Worm (Caenorhabditis elegans) whole organism, L3 larva: ENCODE measurements around the gene ZK792.12.

Experiments
- ZK546.5 ChIP-seq: sonication (generic microtip); optimal IDR thresholded peaks from 2 replicates; lab custom pipeline; 2017; ENCODE audit warnings: missing biosample characterization, missing genetic modification characterization
- ceh-16 ChIP-seq: sonication (generic microtip); optimal IDR thresholded peaks from 2 replicates; lab custom pipeline; 2017; ENCODE audit warnings: missing biosample characterization, missing genetic modification characterization
- jun-1 ChIP-seq: fragments of 150-350 bp; optimal IDR thresholded peaks from 2 replicates; lab custom pipeline; 2014; ENCODE audit warnings: missing biosample characterization, missing genetic modification reagents, missing genetic modification characterization
- mml-1 ChIP-seq: fragments of 150-350 bp; sonication (generic microtip); optimal IDR thresholded peaks from 3 replicates; lab custom pipeline; 2014; ENCODE audit warnings: missing biosample characterization, missing genetic modification characterization
- nhr-11 ChIP-seq: fragments of 150-350 bp; optimal IDR thresholded peaks from 2 replicates; lab custom pipeline; 2014; ENCODE audit warnings: missing biosample characterization, missing genetic modification characterization
- nhr-76 ChIP-seq: fragments of 150-350 bp; sonication (generic microtip); optimal IDR thresholded peaks from 5 replicates; lab custom pipeline; 2014; ENCODE audit warnings: missing biosample characterization, missing genetic modification characterization
- pqm-1 ChIP-seq: fragments of 150-350 bp; optimal IDR thresholded peaks from 2 replicates; lab custom pipeline; 2017; ENCODE audit warnings: missing biosample characterization, missing genetic modification characterization, inconsistent platforms
- snpc-4 ChIP-seq: fragments of 150-350 bp; optimal IDR thresholded peaks from 2 replicates; lab custom pipeline; 2014; ENCODE audit warnings: missing biosample characterization, missing genetic modification characterization
- zag-1 ChIP-seq: fragments of 150-350 bp; optimal IDR thresholded peaks from 2 replicates; lab custom pipeline; 2014; ENCODE audit warnings: missing biosample characterization, missing genetic modification characterization

DNA sequence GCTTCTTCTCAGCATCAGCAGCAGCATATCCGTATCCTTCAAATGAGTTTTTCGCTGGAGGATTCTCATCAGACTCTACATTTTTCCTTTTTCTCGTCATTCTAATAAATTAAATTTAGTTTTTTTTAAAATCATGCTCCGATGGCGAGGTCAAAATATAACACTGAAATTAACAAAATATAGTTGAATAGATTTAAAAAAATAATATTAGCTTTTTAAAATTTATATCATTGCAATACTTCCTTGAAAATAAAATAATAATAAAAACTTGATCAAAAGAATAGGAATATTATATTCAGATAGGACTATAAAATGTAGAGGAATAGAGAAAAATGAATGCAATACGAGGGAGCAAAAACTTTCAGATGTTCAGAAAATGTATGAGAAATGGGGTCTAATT is 5.6 kb upstream of the ZK792.12 start, which contains the start of gene ZK792.5:
- TF ChIP-seq ZK546.5 (tag; lab: Kevin White, UChicago) (no peak), jun-1 (tag; lab: Kevin White, UChicago) (no peak), zag-1 (tag; lab: Kevin White, UChicago) (no peak), nhr-11 (tag; lab: Kevin White, UChicago) (no peak), ceh-16 (tag; lab: Kevin White, UChicago) (no peak), mml-1 (no peak), pqm-1 (no peak), snpc-4 (tag; lab: Kevin White, UChicago) (no peak), nhr-76 (no peak)
